Worm (Caenorhabditis elegans): ENCODE data around the gene slc-17.7.

Gene slc-17.7

ce11 chrV:9255480-9255879 lies 10.8 kb downstream of the slc-17.7 start:
- no peak for TF ChIP-seq ceh-2 (tag; optimal IDR thresholded peaks at IDR 0.05)
- TF ChIP-seq npax-4 (tag; optimal IDR thresholded peaks at IDR 0.05), result no peak
- TF ChIP-seq ceh-9 (tag; optimal IDR thresholded peaks at IDR 0.05), result no peak
- TF ChIP-seq ceh-45 (GFP tag; IDR thresholded peaks at IDR 0.05), result no peak
- TF ChIP-seq ceh-30 (tag; optimal IDR thresholded peaks at IDR 0.05), result no peak
- TF ChIP-seq ama-1 (optimal IDR thresholded peaks at IDR 0.05), result no peak

- TF ChIP-seq elt-2 (tag; optimal IDR thresholded peaks at IDR 0.05) (peak; percentile 58), ets-4 (tag; optimal IDR thresholded peaks at IDR 0.05) (no peak)
Measured at ce11 chrV:9254012-9254696, 12.1 kb downstream of the slc-17.7 start, which contains the start of gene F07C3.9. Gene F07C3.9 (minus strand): TSS chrV:9254646.

DNA sequence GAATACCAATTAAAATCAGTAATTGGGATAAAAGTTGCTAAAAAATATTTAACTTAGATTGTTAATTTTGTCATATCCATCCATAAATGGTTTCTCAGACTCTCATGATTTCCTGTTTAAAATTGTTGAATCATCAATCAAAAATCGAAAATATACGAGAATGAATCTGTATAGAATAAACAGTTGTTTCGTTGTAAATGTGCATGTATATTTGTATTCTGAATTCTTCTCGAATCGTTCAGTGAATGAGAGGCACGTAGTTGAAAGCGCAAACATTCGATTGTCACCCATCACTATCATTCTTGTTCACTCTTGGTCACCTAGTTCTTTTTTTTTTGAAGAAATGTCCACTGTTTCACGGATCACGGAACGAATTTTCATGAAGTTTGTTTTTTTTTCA lies 16.4 kb downstream of the slc-17.7 start, which contains the start of gene ptd-2:
Gene ptd-2, plus strand, starts transcription at position 301 of the 400 bp plus-strand sequence.
- TF ChIP-seq unc-42 (tag; optimal IDR thresholded peaks at IDR 0.05) (no peak), ref-2 (tag; optimal IDR thresholded peaks at IDR 0.05) (no peak), ceh-30 (tag; optimal IDR thresholded peaks at IDR 0.05) (no peak), ama-1 (optimal IDR thresholded peaks at IDR 0.05) (no peak), hlh-30 (tag; optimal IDR thresholded peaks at IDR 0.05; ENCODE audit: insufficient read depth) (no peak), syd-9 (tag; optimal IDR thresholded peaks at IDR 0.05) (no peak), sdc-2 (tag; optimal IDR thresholded peaks at IDR 0.05) (no peak), ceh-22 (tag; optimal IDR thresholded peaks at IDR 0.05) (no peak), K02D7.2 (tag; optimal IDR thresholded peaks at IDR 0.05) (no peak), zip-5 (tag; optimal IDR thresholded peaks at IDR 0.05) (no peak), rnt-1 (tag; optimal IDR thresholded peaks at IDR 0.05) (no peak), ceh-18 (tag; optimal IDR thresholded peaks at IDR 0.05) (no peak), ets-4 (tag; optimal IDR thresholded peaks at IDR 0.05) (no peak), F13H6.1 (tag; optimal IDR thresholded peaks at IDR 0.05) (no peak), mec-3 (tag; optimal IDR thresholded peaks at IDR 0.05; ENCODE audit: borderline replicate concordance) (no peak), lim-6 (tag; optimal IDR thresholded peaks at IDR 0.05) (no peak), pha-2 (tag; optimal IDR thresholded peaks at IDR 0.05) (no peak), ceh-6 (GFP tag; optimal IDR thresholded peaks at IDR 0.05) (no peak)

DNA sequence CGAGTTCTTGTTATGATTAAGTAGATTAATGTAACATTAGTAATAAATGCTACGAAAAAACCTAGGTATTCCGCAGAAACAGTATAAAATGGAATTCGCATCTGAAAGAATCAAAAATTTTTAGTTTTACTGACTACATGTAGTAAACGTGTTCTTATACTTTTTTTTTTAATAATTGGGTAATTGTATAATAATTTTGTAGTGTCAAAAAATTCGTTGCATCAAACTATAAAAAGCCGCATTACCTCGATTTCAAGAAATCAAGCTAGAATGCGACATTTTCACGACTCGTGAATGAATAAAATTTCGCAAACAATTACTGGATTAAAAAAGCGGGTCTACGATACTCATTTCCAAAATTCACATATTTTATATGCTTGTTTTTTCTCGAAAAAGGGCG lies 17.1 kb downstream of the slc-17.7 start, which contains the start of gene str-94:
Gene str-94, minus strand, starts transcription at position 101 of the 400 bp plus-strand sequence.
- no peak for TF ChIP-seq C38D4.7 (GFP tag; optimal IDR thresholded peaks at IDR 0.05)
- TF ChIP-seq unc-42 (tag; optimal IDR thresholded peaks at IDR 0.05), result no peak
- no peak for TF ChIP-seq odd-2 (tag; optimal IDR thresholded peaks at IDR 0.05)
- TF ChIP-seq sdc-2 (tag; optimal IDR thresholded peaks at IDR 0.05), result no peak
- TF ChIP-seq nhr-11 (tag; optimal IDR thresholded peaks at IDR 0.05), result no peak
- no peak for TF ChIP-seq pha-4 (tag; optimal IDR thresholded peaks at IDR 0.05)
- TF ChIP-seq ceh-9 (tag; optimal IDR thresholded peaks at IDR 0.05), result no peak
- TF ChIP-seq fkh-6 (tag; optimal IDR thresholded peaks at IDR 0.05), result no peak
- no peak for TF ChIP-seq elt-2 (tag; optimal IDR thresholded peaks at IDR 0.05)
- no peak for TF ChIP-seq ceh-31 (tag; optimal IDR thresholded peaks at IDR 0.05)
- no peak for TF ChIP-seq madf-2 (tag; optimal IDR thresholded peaks at IDR 0.05)
- no peak for TF ChIP-seq pqm-1 (tag; optimal IDR thresholded peaks at IDR 0.05)
- no peak for TF ChIP-seq tbx-2 (tag; optimal IDR thresholded peaks at IDR 0.05)

DNA sequence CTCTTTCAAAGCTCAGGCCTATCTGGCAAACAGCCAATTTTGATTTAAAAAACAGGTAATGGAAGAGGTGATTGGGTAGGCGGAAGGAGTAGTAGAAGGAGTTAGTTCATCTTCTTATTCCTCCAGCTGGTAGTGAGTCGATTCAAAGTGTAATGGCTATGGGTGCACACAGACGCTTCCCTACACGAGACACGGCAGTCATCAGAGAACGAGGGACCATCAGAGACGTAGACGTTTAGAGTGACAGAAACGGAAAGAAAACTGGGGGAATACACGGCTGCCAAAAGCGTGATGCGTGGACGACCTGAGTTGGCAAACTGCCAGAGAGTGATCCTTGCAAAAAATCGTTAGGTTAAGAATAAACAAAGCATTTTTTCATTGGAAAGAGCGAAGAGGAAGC lies 18.9 kb downstream of the slc-17.7 start:
- TF ChIP-seq hlh-30 (tag; optimal IDR thresholded peaks at IDR 0.05; ENCODE audit: insufficient read depth), result peak; percentile 14
- no peak for TF ChIP-seq nhr-11 (tag; optimal IDR thresholded peaks at IDR 0.05)
- TF ChIP-seq ceh-34 (tag; optimal IDR thresholded peaks at IDR 0.05), result peak; percentile 46
- TF ChIP-seq ceh-18 (tag; optimal IDR thresholded peaks at IDR 0.05), result peak; percentile 60
- no peak for TF ChIP-seq fax-1 (tag; optimal IDR thresholded peaks at IDR 0.05)
- peak; percentile 23 for TF ChIP-seq pax-1 (tag; optimal IDR thresholded peaks at IDR 0.05)
- peak; percentile 35 for TF ChIP-seq nfya-1 (tag; optimal IDR thresholded peaks at IDR 0.05)
- TF ChIP-seq unc-42 (tag; optimal IDR thresholded peaks at IDR 0.05), result peak; percentile 5
- peak; percentile 72 for TF ChIP-seq ceh-31 (tag; optimal IDR thresholded peaks at IDR 0.05)
- no peak for TF ChIP-seq C38D4.7 (GFP tag; optimal IDR thresholded peaks at IDR 0.05)
- peak; percentile 46 for TF ChIP-seq tbx-2 (tag; optimal IDR thresholded peaks at IDR 0.05)

Measured in whole organism, late embryonic.